Fruit fly (Drosophila melanogaster) whole organism, embryonic: Measurements from ENCODE around the gene CG5080.

Source experiments
- ATbp ChIP-seq: fragments of 200-800 bp; sonication (Bioruptor generic); optimal IDR thresholded peaks from 2 replicates; lab custom pipeline; 2017; ENCODE audit warnings: missing biosample characterization, mild to moderate bottlenecking, missing genetic modification characterization, missing genetic modification reagents
- B-H2 ChIP-seq: fragments of 200-800 bp; sonication (Bioruptor generic); optimal IDR thresholded peaks from 2 replicates; lab custom pipeline; 2018; ENCODE audit warnings: missing biosample characterization, mild to moderate bottlenecking, missing genetic modification characterization
- Bteb2 ChIP-seq: fragments of 200-800 bp; sonication (Bioruptor generic); optimal IDR thresholded peaks from 2 replicates; lab custom pipeline; 2016; ENCODE audit warnings: missing biosample characterization, missing genetic modification characterization
- CG10209 ChIP-seq: fragments of 200-800 bp; sonication (Bioruptor generic); optimal IDR thresholded peaks from 3 replicates; lab custom pipeline; 2017; ENCODE audit warnings: missing biosample characterization, mild to moderate bottlenecking, missing genetic modification characterization, missing genetic modification reagents
- CG10274 ChIP-seq: fragments of 200-800 bp; sonication (Bioruptor generic); optimal IDR thresholded peaks from 3 replicates; lab custom pipeline; 2017; ENCODE audit warnings: missing biosample characterization, mild to moderate bottlenecking, missing genetic modification characterization
- CG10321 ChIP-seq: fragments of 200-800 bp; sonication (Bioruptor generic); IDR thresholded peaks from 2 replicates; pipeline ENCODE4 v1.3.6; 2022; ENCODE audit warnings: missing biosample characterization, missing genetic modification characterization
- CG10654 ChIP-seq: fragments of 200-800 bp; sonication (Bioruptor generic); optimal IDR thresholded peaks from 2 replicates; lab custom pipeline; 2016; ENCODE audit warnings: missing biosample characterization, missing genetic modification characterization
- CG12391 ChIP-seq: fragments of 200-800 bp; sonication (Bioruptor generic); optimal IDR thresholded peaks from 3 replicates; lab custom pipeline; 2018; ENCODE audit warnings: missing biosample characterization, mild to moderate bottlenecking, missing genetic modification characterization, moderate library complexity
- CG15269 ChIP-seq: fragments of 200-800 bp; sonication (Bioruptor generic); optimal IDR thresholded peaks from 2 replicates; lab custom pipeline; 2018; ENCODE audit warnings: missing biosample characterization, mild to moderate bottlenecking, missing genetic modification characterization, moderate library complexity
- CG18262 ChIP-seq: fragments of 200-800 bp; optimal IDR thresholded peaks from 3 replicates; lab custom pipeline; 2019; ENCODE audit warnings: missing biosample characterization, mild to moderate bottlenecking, missing genetic modification characterization, moderate library complexity
- CG18599 ChIP-seq: fragments of 200-800 bp; sonication (Bioruptor generic); optimal IDR thresholded peaks from 3 replicates; lab custom pipeline; 2017; ENCODE audit warnings: missing biosample characterization, missing genetic modification characterization, mild to moderate bottlenecking, moderate library complexity, missing genetic modification reagents
- CG2129 ChIP-seq: fragments of 200-800 bp; sonication (Bioruptor generic); IDR thresholded peaks from 2 replicates; pipeline ENCODE4 v1.3.6; 2022; ENCODE audit warnings: missing biosample characterization, missing genetic modification characterization; ENCODE audit not compliant: partially characterized antibody
- CG2678 ChIP-seq: fragments of 200-800 bp; sonication (Bioruptor generic); optimal IDR thresholded peaks from 3 replicates; lab custom pipeline; 2019; ENCODE audit warnings: missing biosample characterization, mild to moderate bottlenecking, missing genetic modification characterization, moderate library complexity
- CG3838 ChIP-seq: fragments of 200-800 bp; sonication (Bioruptor generic); optimal IDR thresholded peaks from 3 replicates; lab custom pipeline; 2016; ENCODE audit warnings: missing biosample characterization, missing genetic modification characterization
- CG3995 ChIP-seq: fragments of 200-800 bp; sonication (Bioruptor generic); optimal IDR thresholded peaks from 3 replicates; lab custom pipeline; 2016; ENCODE audit warnings: missing biosample characterization, missing genetic modification characterization
- CG4404 ChIP-seq: fragments of 200-800 bp; sonication (Bioruptor generic); IDR thresholded peaks from 2 replicates; pipeline ENCODE4 v1.3.6; 2022; ENCODE audit warnings: missing biosample characterization, missing genetic modification characterization
- CG5245 ChIP-seq: fragments of 200-800 bp; sonication (Bioruptor generic); optimal IDR thresholded peaks from 3 replicates; lab custom pipeline; 2016; ENCODE audit warnings: missing biosample characterization, missing genetic modification characterization
- CG8359 ChIP-seq: fragments of 200-800 bp; sonication (Bioruptor generic); optimal IDR thresholded peaks from 2 replicates; lab custom pipeline; 2017; ENCODE audit warnings: missing biosample characterization, mild to moderate bottlenecking, missing genetic modification characterization, borderline replicate concordance
- CG8924 ChIP-seq: fragments of 200-800 bp; optimal IDR thresholded peaks from 3 replicates; lab custom pipeline; 2019; ENCODE audit warnings: missing biosample characterization, mild to moderate bottlenecking, missing genetic modification characterization, moderate library complexity
- CG9876 ChIP-seq: fragments of 200-800 bp; sonication (Bioruptor generic); optimal IDR thresholded peaks from 2 replicates; lab custom pipeline; 2016; ENCODE audit warnings: missing biosample characterization, missing genetic modification characterization
- D19A ChIP-seq: fragments of 200-800 bp; optimal IDR thresholded peaks from 3 replicates; lab custom pipeline; 2019; ENCODE audit warnings: missing biosample characterization, mild to moderate bottlenecking, missing genetic modification characterization, moderate library complexity
- Gug ChIP-seq: fragments of 200-800 bp; sonication (Bioruptor generic); IDR thresholded peaks from 4 replicates; pipeline ENCODE4 v1.3.6; 2022; ENCODE audit warnings: missing biosample characterization, missing genetic modification characterization
- H2.0 ChIP-seq: fragments of 200-800 bp; sonication (Bioruptor generic); IDR thresholded peaks from 2 replicates; pipeline ENCODE4 v1.3.6; 2022; ENCODE audit warnings: missing biosample characterization, missing genetic modification characterization
- Hey ChIP-seq: fragments of 200-800 bp; sonication (Bioruptor generic); optimal IDR thresholded peaks from 3 replicates; lab custom pipeline; 2018; ENCODE audit warnings: missing biosample characterization, mild to moderate bottlenecking, missing genetic modification characterization
- Hr78 ChIP-seq, 2 experiments: fragments of 200-800 bp in 1 of 2; fragments of >200 bp in 1 of 2; sonication (Bioruptor generic) in 1 of 2; optimal IDR thresholded peaks; 2 replicates each; lab custom pipeline; 2017 to 2019; ENCODE audit warnings: missing biosample characterization in 2 of 2, missing genetic modification characterization in 2 of 2, mild to moderate bottlenecking in 1 of 2, moderate library complexity in 1 of 2
- Lim3 ChIP-seq: fragments of 200-800 bp; sonication (Bioruptor generic); IDR thresholded peaks from 2 replicates; pipeline ENCODE4 v1.3.6; 2022; ENCODE audit warnings: missing biosample characterization, missing genetic modification characterization
- Mad ChIP-seq: fragments of 200-800 bp; sonication (Bioruptor generic); optimal IDR thresholded peaks from 2 replicates; lab custom pipeline; 2016; ENCODE audit warnings: missing biosample characterization, missing genetic modification characterization
- Meics ChIP-seq: fragments of 200-800 bp; sonication (Bioruptor generic); optimal IDR thresholded peaks from 2 replicates; lab custom pipeline; 2017; ENCODE audit warnings: missing biosample characterization, mild to moderate bottlenecking, missing genetic modification characterization
- Sry-δ ChIP-seq: fragments of 200-800 bp; sonication (Bioruptor generic); optimal IDR thresholded peaks from 2 replicates; lab custom pipeline; 2016; ENCODE audit warnings: missing biosample characterization, missing genetic modification characterization
- corto ChIP-seq: fragments of 200-800 bp; sonication (Bioruptor generic); optimal IDR thresholded peaks from 2 replicates; lab custom pipeline; 2016; ENCODE audit warnings: missing biosample characterization, mild to moderate bottlenecking, missing genetic modification characterization, moderate library complexity
- exex ChIP-seq: fragments of 200-800 bp; sonication (Bioruptor generic); optimal IDR thresholded peaks from 4 replicates; lab custom pipeline; 2018; ENCODE audit warnings: missing biosample characterization, mild to moderate bottlenecking, missing genetic modification characterization, moderate library complexity
- gce ChIP-seq: fragments of 200-800 bp; sonication (Bioruptor generic); IDR thresholded peaks from 3 replicates; pipeline ENCODE4 v1.3.6; 2022; ENCODE audit warnings: missing biosample characterization, missing genetic modification characterization
- hbn ChIP-seq: fragments of 200-800 bp; sonication (Bioruptor generic); IDR thresholded peaks from 2 replicates; pipeline ENCODE4 v1.3.6; 2022; ENCODE audit warnings: missing biosample characterization, missing genetic modification characterization; ENCODE audit not compliant: partially characterized antibody
- hkb ChIP-seq, 2 experiments: fragments of 200-800 bp in 1 of 2; fragments of >200 bp in 1 of 2; sonication (Bioruptor generic) in 1 of 2; IDR thresholded peaks in 1 of 2; optimal IDR thresholded peaks in 1 of 2; 2 replicates each; pipeline versions ENCODE4 v1.3.6 to Lab custom; 2017 to 2022; ENCODE audit warnings: missing biosample characterization in 1 of 2, missing genetic modification characterization in 1 of 2
- insv ChIP-seq, 2 experiments: fragments of 200-800 bp; sonication (Bioruptor generic); optimal IDR thresholded peaks; 3 replicates each; lab custom pipeline; 2016 to 2018; ENCODE audit warnings: missing biosample characterization in 2 of 2, missing genetic modification characterization in 2 of 2
- jumu ChIP-seq: fragments of 200-800 bp; sonication (Bioruptor generic); optimal IDR thresholded peaks from 3 replicates; lab custom pipeline; 2016; ENCODE audit warnings: missing biosample characterization, missing genetic modification characterization
- klu ChIP-seq: fragments of 200-800 bp; sonication (Bioruptor generic); IDR thresholded peaks from 2 replicates; pipeline ENCODE4 v1.3.6; 2022; ENCODE audit warnings: missing biosample characterization, missing genetic modification characterization
- lab ChIP-seq: fragments of 200-800 bp; sonication (Bioruptor generic); optimal IDR thresholded peaks from 3 replicates; lab custom pipeline; 2017; ENCODE audit warnings: missing biosample characterization, missing genetic modification characterization, mild to moderate bottlenecking, moderate library complexity, missing genetic modification reagents
- prd ChIP-seq, 3 experiments: fragments of >200 bp in 2 of 3; fragments of 200-800 bp in 1 of 3; sonication (Bioruptor generic) in 1 of 3; optimal IDR thresholded peaks in 2 of 3; IDR thresholded peaks in 1 of 3; 2 replicates in 2 of 3; 3 replicates in 1 of 3; pipeline versions ENCODE4 v1.3.6 to Lab custom; 2017 to 2022; ENCODE audit warnings: missing biosample characterization in 1 of 3, missing genetic modification characterization in 1 of 3
- psq ChIP-seq: fragments of 200-800 bp; sonication (Bioruptor generic); optimal IDR thresholded peaks from 2 replicates; lab custom pipeline; 2017; ENCODE audit warnings: missing biosample characterization, missing genetic modification characterization
- sim ChIP-seq: fragments of 200-800 bp; sonication (Bioruptor generic); IDR thresholded peaks from 2 replicates; pipeline ENCODE4 v1.3.6; 2022; ENCODE audit warnings: missing biosample characterization, missing genetic modification characterization
- sna ChIP-seq: fragments of 200-800 bp; sonication (Bioruptor generic); IDR thresholded peaks from 2 replicates; pipeline ENCODE4 v1.3.6; 2022; ENCODE audit warnings: missing biosample characterization, missing genetic modification characterization; ENCODE audit not compliant: partially characterized antibody
- stwl ChIP-seq: fragments of 200-800 bp; sonication (Bioruptor generic); optimal IDR thresholded peaks from 3 replicates; lab custom pipeline; 2018; ENCODE audit warnings: missing biosample characterization, mild to moderate bottlenecking, missing genetic modification characterization, moderate library complexity
- tgo ChIP-seq: fragments of 200-800 bp; sonication (Bioruptor generic); IDR thresholded peaks from 3 replicates; pipeline ENCODE4 v1.3.6; 2022; ENCODE audit warnings: missing biosample characterization, missing genetic modification characterization
- unpg ChIP-seq: fragments of 200-800 bp; sonication (Bioruptor generic); optimal IDR thresholded peaks from 3 replicates; lab custom pipeline; 2018; ENCODE audit warnings: missing biosample characterization, mild to moderate bottlenecking, missing genetic modification characterization, moderate library complexity
- zen ChIP-seq: fragments of 200-800 bp; sonication (Bioruptor generic); optimal IDR thresholded peaks from 3 replicates; lab custom pipeline; 2018; ENCODE audit warnings: missing biosample characterization, mild to moderate bottlenecking, missing genetic modification characterization, moderate library complexity

The CG5080 gene

dm6 chr2L:1128932-1129887, 34.5 kb downstream of the CG5080 start, which contains the start of the genes Pino and TBC1D23 (continued):
- peak; percentile 45 for TF ChIP-seq psq (GFP tag; lab: Kevin White, UChicago)
- TF ChIP-seq CG5245 (GFP tag; lab: Kevin White, UChicago) = peak; percentile 49
- TF ChIP-seq CG2678 (tag; lab: Kevin White, UChicago) = peak; percentile 78
- TF ChIP-seq Hey (tag; lab: Kevin White, UChicago) = no peak
- no peak for TF ChIP-seq hkb (optimal IDR thresholded peaks at IDR 0.05; lab: Kevin White, UChicago)
- TF ChIP-seq hkb (GFP tag; IDR thresholded peaks at IDR 0.05; lab: Robert Waterston, UW) = peak; percentile 59
- no peak for TF ChIP-seq CG3838 (GFP tag; lab: Kevin White, UChicago)
- peak; percentile 74 for TF ChIP-seq CG18262 (tag; lab: Kevin White, UChicago)
- peak; percentile 56 for TF ChIP-seq D19A
- TF ChIP-seq CG3995 = peak; percentile 31
- TF ChIP-seq hbn = peak; percentile 48
- TF ChIP-seq Meics (GFP tag; lab: Kevin White, UChicago) = peak; percentile 64
- peak; percentile 48 for TF ChIP-seq CG10209 (GFP tag; lab: Kevin White, UChicago)
- TF ChIP-seq insv (GFP tag; optimal IDR thresholded peaks at IDR 0.05; lab: Kevin White, UChicago) = peak in 1 of 2 experiments; percentile 8
- TF ChIP-seq ATbp (GFP tag; lab: Kevin White, UChicago) = no peak
- TF ChIP-seq Lim3 (GFP tag; lab: Robert Waterston, UW) = no peak
- peak; percentile 67 for TF ChIP-seq CG18599 (GFP tag; lab: Kevin White, UChicago)
- no peak for TF ChIP-seq exex
- peak; percentile 84 for TF ChIP-seq Sry-δ (GFP tag; lab: Kevin White, UChicago)
- peak; percentile 61 for TF ChIP-seq zen
- TF ChIP-seq sim (GFP tag; lab: Robert Waterston, UW) = no peak
- peak; percentile 41; the same call in 1 of the 2 replicates for TF ChIP-seq CG2129
- no peak for TF ChIP-seq CG10274 (GFP tag; lab: Kevin White, UChicago)
- peak; percentile 6 for TF ChIP-seq jumu (GFP tag; lab: Kevin White, UChicago)
- peak; percentile 71 for TF ChIP-seq tgo (GFP tag; lab: Robert Waterston, UW)
- TF ChIP-seq CG8924 = peak; percentile 80
- peak; percentile 59 for TF ChIP-seq unpg (GFP tag; lab: Kevin White, UChicago)
- TF ChIP-seq sna (GFP tag; lab: Robert Waterston, UW) = peak; percentile 34; the same call in 1 of the 2 replicates
- peak; percentile 79 for TF ChIP-seq CG15269 (tag; lab: Kevin White, UChicago)
- TF ChIP-seq stwl (tag; lab: Kevin White, UChicago) = peak; percentile 33
- TF ChIP-seq CG10654 (GFP tag; lab: Kevin White, UChicago) = peak; percentile 68
- TF ChIP-seq Bteb2 (GFP tag; lab: Kevin White, UChicago) = no peak
- no peak for TF ChIP-seq gce (GFP tag; lab: Robert Waterston, UW)
- TF ChIP-seq Mad = peak; percentile 31
- peak; percentile 62; the same call in 1 of the 2 replicates for TF ChIP-seq klu (GFP tag; lab: Robert Waterston, UW)
- peak; percentile 63 for TF ChIP-seq CG4404 (GFP tag; lab: Robert Waterston, UW)
- peak; percentile 32 for TF ChIP-seq corto (GFP tag; lab: Kevin White, UChicago)
- peak; percentile 73; the same call in 3 of the 4 replicates for TF ChIP-seq Gug (GFP tag; lab: Robert Waterston, UW)
- peak; percentile 57 for TF ChIP-seq B-H2 (GFP tag; lab: Kevin White, UChicago)
- TF ChIP-seq CG10321 (GFP tag; lab: Robert Waterston, UW) = no peak
- TF ChIP-seq prd (optimal IDR thresholded peaks at IDR 0.05; lab: Kevin White, UChicago) = no peak
- TF ChIP-seq prd (GFP tag; IDR thresholded peaks at IDR 0.05; lab: Robert Waterston, UW) = peak; percentile 85
- no peak for TF ChIP-seq CG9876
- TF ChIP-seq CG8359 (GFP tag; lab: Kevin White, UChicago) = no peak
- TF ChIP-seq Hr78 (GFP tag; optimal IDR thresholded peaks at IDR 0.05; lab: Kevin White, UChicago) = no peak
- peak; percentile 68 for TF ChIP-seq H2.0 (GFP tag; lab: Robert Waterston, UW)
- peak; percentile 67 for TF ChIP-seq lab (GFP tag; lab: Kevin White, UChicago)
- peak; percentile 88 for TF ChIP-seq CG12391 (tag; lab: Kevin White, UChicago)
